Worm (Caenorhabditis elegans) whole organism, L4 larva: ENCODE data around the gene ccch-1.

Source experiments
- F10B5.3 ChIP-seq: sonication (generic microtip); optimal IDR thresholded peaks from 2 replicates; lab custom pipeline; 2016; ENCODE audit warnings: mild to moderate bottlenecking, missing genetic modification characterization, missing compliant biosample characterization
- F26F4.8 ChIP-seq: fragments of 200-800 bp; sonication (Bioruptor generic); conservative IDR thresholded peaks from 2 replicates; pipeline ENCODE4 v1.3.6; 2022; ENCODE audit warnings: missing genetic modification characterization, missing compliant biosample characterization
- F44E2.7 ChIP-seq: fragments of 200-800 bp; sonication (Bioruptor generic); IDR thresholded peaks from 2 replicates; pipeline ENCODE4 v2.1.2; 2022; ENCODE audit warnings: missing genetic modification characterization, missing compliant biosample characterization
- Y48G9A.11 ChIP-seq: fragments of 200-800 bp; sonication (Bioruptor generic); IDR thresholded peaks from 2 replicates; pipeline ENCODE4 v1.3.6; 2022; ENCODE audit warnings: missing genetic modification reagents, missing genetic modification characterization, missing compliant biosample characterization
- Y75B8A.6 ChIP-seq: fragments of 200-800 bp; sonication (Bioruptor generic); IDR thresholded peaks from 2 replicates; pipeline ENCODE4 v1.3.6; 2022; ENCODE audit warnings: missing genetic modification reagents, missing genetic modification characterization, missing compliant biosample characterization
- ZK546.5 ChIP-seq, 2 experiments: sonication (generic microtip); optimal IDR thresholded peaks; 2 replicates each; lab custom pipeline; 2017; ENCODE audit warnings: missing biosample characterization in 2 of 2, missing genetic modification characterization in 2 of 2
- aha-1 ChIP-seq: fragments of 150-350 bp; peaks from one replicate; lab custom pipeline; 2014; ENCODE audit warnings: missing biosample characterization, missing genetic modification characterization
- aly-2 ChIP-seq: sonication (generic microtip); optimal IDR thresholded peaks from 2 replicates; lab custom pipeline; 2018; ENCODE audit warnings: missing biosample characterization, missing genetic modification characterization
- ama-1 ChIP-seq: fragments of 150-350 bp; optimal IDR thresholded peaks from 2 replicates; lab custom pipeline; 2014; ENCODE audit warnings: inconsistent platforms, mixed read lengths
- ceh-28 ChIP-seq: fragments of 150-350 bp; optimal IDR thresholded peaks from 2 replicates; lab custom pipeline; 2014; ENCODE audit warnings: missing biosample characterization, missing genetic modification reagents, missing genetic modification characterization
- ceh-32 ChIP-seq: sonication (generic microtip); optimal IDR thresholded peaks from 2 replicates; lab custom pipeline; 2016; ENCODE audit warnings: mild to moderate bottlenecking, missing genetic modification characterization, missing compliant biosample characterization; ENCODE audit not compliant: poor library complexity
- ceh-82 ChIP-seq: sonication (generic microtip); optimal IDR thresholded peaks from 2 replicates; lab custom pipeline; 2017; ENCODE audit warnings: missing biosample characterization, missing genetic modification characterization
- ctbp-1 ChIP-seq: fragments of 200-800 bp; sonication (Bioruptor generic); IDR thresholded peaks from 2 replicates; pipeline ENCODE4 v1.3.6; 2022; ENCODE audit warnings: missing genetic modification reagents, missing genetic modification characterization, missing compliant biosample characterization
- dmd-6 ChIP-seq: fragments of 200-800 bp; sonication (Bioruptor generic); IDR thresholded peaks from 2 replicates; pipeline ENCODE4 v1.3.6; 2022; ENCODE audit warnings: missing genetic modification reagents, missing genetic modification characterization, missing compliant biosample characterization
- dmd-9 ChIP-seq: fragments of 200-800 bp; sonication (Bioruptor generic); IDR thresholded peaks from 2 replicates; pipeline ENCODE4 v1.3.6; 2022; ENCODE audit warnings: missing genetic modification reagents, missing genetic modification characterization, missing compliant biosample characterization
- dve-1 ChIP-seq: sonication (generic microtip); optimal IDR thresholded peaks from 2 replicates; lab custom pipeline; 2017; ENCODE audit warnings: antibody characterized with exemption, mild to moderate bottlenecking, missing genetic modification characterization, missing compliant biosample characterization; ENCODE audit not compliant: insufficient read depth
- fos-1 ChIP-seq: fragments of 150-350 bp; optimal IDR thresholded peaks from 2 replicates; lab custom pipeline; 2014; ENCODE audit warnings: missing biosample characterization, missing genetic modification characterization
- hif-1 ChIP-seq, 2 experiments: sonication (generic microtip); optimal IDR thresholded peaks; 2 replicates each; lab custom pipeline; 2016 to 2017; ENCODE audit warnings: missing compliant biosample characterization in 2 of 2, missing genetic modification characterization in 2 of 2, missing genetic modification reagents in 2 of 2, missing genotype in 2 of 2, mild to moderate bottlenecking in 1 of 2
- hlh-11 ChIP-seq: fragments of 200-800 bp; sonication (Bioruptor generic); optimal IDR thresholded peaks from 2 replicates; lab custom pipeline; 2018; ENCODE audit warnings: mild to moderate bottlenecking, missing genetic modification characterization, missing compliant biosample characterization
- hlh-30 ChIP-seq: sonication (generic microtip); optimal IDR thresholded peaks from 2 replicates; lab custom pipeline; 2017; ENCODE audit warnings: antibody characterized with exemption, mild to moderate bottlenecking, missing genetic modification characterization, missing compliant biosample characterization; ENCODE audit not compliant: insufficient read depth
- hmg-1.1 ChIP-seq: fragments of 200-800 bp; sonication (Bioruptor generic); IDR thresholded peaks from 2 replicates; pipeline ENCODE4 v1.3.6; 2022; ENCODE audit warnings: missing genetic modification reagents, missing genetic modification characterization, missing compliant biosample characterization
- lin-1 ChIP-seq: fragments of 200-800 bp; sonication (Bioruptor generic); IDR thresholded peaks from 2 replicates; pipeline ENCODE4 v1.3.6; 2022; ENCODE audit warnings: missing genetic modification reagents, missing genetic modification characterization, missing compliant biosample characterization
- lin-15B ChIP-seq: fragments of 150-350 bp; sonication (generic microtip); optimal IDR thresholded peaks from 3 replicates; lab custom pipeline; 2014; ENCODE audit warnings: missing biosample characterization, missing genetic modification characterization
- lir-3 ChIP-seq: sonication (generic microtip); optimal IDR thresholded peaks from 2 replicates; lab custom pipeline; 2016; ENCODE audit warnings: mild to moderate bottlenecking, missing genetic modification characterization, missing compliant biosample characterization
- madf-9 ChIP-seq: fragments of 200-800 bp; sonication (Bioruptor generic); conservative IDR thresholded peaks from 2 replicates; pipeline ENCODE4 v1.3.6; 2022; ENCODE audit warnings: missing genetic modification reagents, missing genetic modification characterization, missing compliant biosample characterization
- mdt-29 ChIP-seq: fragments of 200-800 bp; sonication (Bioruptor generic); IDR thresholded peaks from 2 replicates; pipeline ENCODE4 v1.3.6; 2022; ENCODE audit warnings: missing genetic modification reagents, missing genetic modification characterization, missing compliant biosample characterization
- nhr-10 ChIP-seq: fragments of 150-350 bp; optimal IDR thresholded peaks from 2 replicates; lab custom pipeline; 2014; ENCODE audit warnings: missing biosample characterization, missing genetic modification characterization
- nhr-102 ChIP-seq: sonication (generic microtip); optimal IDR thresholded peaks from 2 replicates; lab custom pipeline; 2016; ENCODE audit warnings: mild to moderate bottlenecking, missing genetic modification characterization, moderate library complexity, missing compliant biosample characterization
- nhr-11 ChIP-seq: fragments of 150-350 bp; optimal IDR thresholded peaks from 2 replicates; lab custom pipeline; 2014; ENCODE audit warnings: missing biosample characterization, missing genetic modification characterization
- nhr-111 ChIP-seq: fragments of 200-800 bp; sonication (Bioruptor generic); optimal IDR thresholded peaks from 2 replicates; lab custom pipeline; 2018; ENCODE audit warnings: mild to moderate bottlenecking, missing genetic modification characterization, missing compliant biosample characterization
- nhr-48 ChIP-seq: sonication (generic microtip); optimal IDR thresholded peaks from 2 replicates; lab custom pipeline; 2016; ENCODE audit warnings: mild to moderate bottlenecking, missing genetic modification characterization, missing compliant biosample characterization
- nhr-77 ChIP-seq: fragments of 150-350 bp; optimal IDR thresholded peaks from 2 replicates; lab custom pipeline; 2014; ENCODE audit warnings: missing biosample characterization, missing genetic modification characterization
- rbr-2 ChIP-seq: sonication (generic microtip); optimal IDR thresholded peaks from 2 replicates; lab custom pipeline; 2016; ENCODE audit warnings: missing genotype, missing genetic modification characterization, missing compliant biosample characterization
- saeg-2 ChIP-seq: fragments of 200-800 bp; sonication (Bioruptor generic); IDR thresholded peaks from 2 replicates; pipeline ENCODE4 v1.3.6; 2022; ENCODE audit warnings: missing genetic modification reagents, missing genetic modification characterization, missing compliant biosample characterization
- sdz-12 ChIP-seq: fragments of 200-800 bp; sonication (Bioruptor generic); optimal IDR thresholded peaks from 2 replicates; lab custom pipeline; 2018; ENCODE audit warnings: mild to moderate bottlenecking, missing genetic modification characterization, missing compliant biosample characterization
- skn-1 ChIP-seq: fragments of 150-350 bp; optimal IDR thresholded peaks from 2 replicates; lab custom pipeline; 2014; ENCODE audit warnings: missing biosample characterization, missing genetic modification characterization
- snpc-4 ChIP-seq: fragments of 150-350 bp; optimal IDR thresholded peaks from 2 replicates; lab custom pipeline; 2014; ENCODE audit warnings: missing biosample characterization, missing genetic modification characterization
- tag-97 ChIP-seq: fragments of 200-800 bp; sonication (Bioruptor generic); IDR thresholded peaks from 2 replicates; pipeline ENCODE4 v1.3.6; 2022; ENCODE audit warnings: missing genetic modification characterization, missing compliant biosample characterization
- unc-39 ChIP-seq: sonication (generic microtip); optimal IDR thresholded peaks from 2 replicates; lab custom pipeline; 2017; ENCODE audit warnings: missing biosample characterization, missing genetic modification characterization
- unc-62 ChIP-seq, 3 experiments: fragments of 150-350 bp in 1 of 3; sonication (generic microtip); optimal IDR thresholded peaks in 2 of 3; peaks in 1 of 3; 1 replicate in 1 of 3; 2 replicates in 2 of 3; lab custom pipeline; 2014 to 2017; ENCODE audit warnings: missing biosample characterization in 3 of 3, missing genetic modification characterization in 3 of 3, missing genetic modification reagents in 3 of 3, missing genotype in 1 of 3
- zag-1 ChIP-seq: fragments of 150-350 bp; optimal IDR thresholded peaks from 2 replicates; lab custom pipeline; 2014; ENCODE audit warnings: missing biosample characterization, missing genetic modification characterization
- zfp-3 ChIP-seq: fragments of 200-800 bp; sonication (Bioruptor generic); conservative IDR thresholded peaks from 2 replicates; pipeline ENCODE4 v1.3.6; 2022; ENCODE audit warnings: missing genetic modification reagents, missing genetic modification characterization, missing compliant biosample characterization
- zip-11 ChIP-seq: fragments of 200-800 bp; sonication (Bioruptor generic); IDR thresholded peaks from 2 replicates; pipeline ENCODE4 v1.3.6; 2022; ENCODE audit warnings: missing genetic modification characterization, missing compliant biosample characterization

Gene ccch-1

ce11 chrV:11531831-11532534, 4.4 kb downstream of the ccch-1 start (continued):
- TF ChIP-seq F10B5.3 = no peak
- TF ChIP-seq nhr-77 (tag; lab: Kevin White, UChicago) = peak; percentile 40
- peak in 1 of 2 experiments; percentile 71 for TF ChIP-seq hif-1 (tag; optimal IDR thresholded peaks at IDR 0.05; lab: Kevin White, UChicago)
- TF ChIP-seq ceh-82 (tag; lab: Kevin White, UChicago) = no peak
- peak; percentile 92 for TF ChIP-seq dmd-6 (GFP tag; lab: Robert Waterston, UW)
- peak; percentile 71 for TF ChIP-seq nhr-11 (tag; lab: Kevin White, UChicago)
- TF ChIP-seq fos-1 (tag; lab: Kevin White, UChicago) = no peak
- TF ChIP-seq aly-2 = no peak
- TF ChIP-seq lin-15B (tag; lab: Kevin White, UChicago) = no peak
- no peak for TF ChIP-seq snpc-4 (tag; lab: Kevin White, UChicago)
- no peak for TF ChIP-seq Y48G9A.11 (GFP tag; lab: Robert Waterston, UW)
- no peak for TF ChIP-seq ZK546.5 (tag; optimal IDR thresholded peaks at IDR 0.05; lab: Kevin White, UChicago)
- TF ChIP-seq hlh-30 (tag; lab: Kevin White, UChicago) = peak; percentile 89
- no peak for TF ChIP-seq nhr-111 (GFP tag; lab: Kevin White, UChicago)
- TF ChIP-seq nhr-102 (tag; lab: Kevin White, UChicago) = peak; percentile 49
- TF ChIP-seq zfp-3 = peak; percentile 43; the same call in 1 of the 2 replicates
- TF ChIP-seq ceh-28 (tag; lab: Kevin White, UChicago) = no peak
- TF ChIP-seq rbr-2 = peak; percentile 49
- no peak for TF ChIP-seq sdz-12 (GFP tag; lab: Kevin White, UChicago)
- TF ChIP-seq dve-1 (tag; lab: Kevin White, UChicago) = peak; percentile 92
- no peak for TF ChIP-seq skn-1 (tag; lab: Kevin White, UChicago)
- TF ChIP-seq zag-1 (tag; lab: Kevin White, UChicago) = no peak
- peak; percentile 62 for TF ChIP-seq hmg-1.1
- no peak for TF ChIP-seq saeg-2 (GFP tag; lab: Robert Waterston, UW)
- peak; percentile 32; the same call in 1 of the 2 replicates for TF ChIP-seq madf-9 (GFP tag; lab: Robert Waterston, UW)
- TF ChIP-seq lir-3 = no peak
- peak; percentile 89 for TF ChIP-seq nhr-48 (tag; lab: Kevin White, UChicago)
- TF ChIP-seq hlh-11 = peak; percentile 99
- TF ChIP-seq tag-97 (GFP tag; lab: Robert Waterston, UW) = no peak
- TF ChIP-seq zip-11 (GFP tag; lab: Robert Waterston, UW) = no peak
- no peak for TF ChIP-seq ceh-32 (tag; lab: Kevin White, UChicago)
- no peak for TF ChIP-seq Y75B8A.6 (GFP tag; lab: Robert Waterston, UW)
- TF ChIP-seq F44E2.7 = no peak
- TF ChIP-seq dmd-9 (GFP tag; lab: Robert Waterston, UW) = no peak
- peak; percentile 62 for TF ChIP-seq nhr-10 (tag; lab: Kevin White, UChicago)

ce11 chrV:11532535-11532853, 4.9 kb downstream of the ccch-1 start:
- 0 out of 2 replicates have a peak, but pooled peaks have one; percentile 4 for TF ChIP-seq dmd-6 (GFP tag; lab: Robert Waterston, UW)
- TF ChIP-seq mdt-29 (GFP tag; lab: Robert Waterston, UW) = no peak
- TF ChIP-seq unc-39 (tag; lab: Kevin White, UChicago) = no peak
- peak in 1 of 2 experiments; percentile 93 for TF ChIP-seq unc-62 (GFP tag; optimal IDR thresholded peaks at IDR 0.05 in 1 of 2; lab: Kevin White, UChicago)
- no peak for TF ChIP-seq unc-62 (tag; optimal IDR thresholded peaks at IDR 0.05; lab: Kevin White, UChicago)
- no peak for TF ChIP-seq F26F4.8
- TF ChIP-seq saeg-2 (GFP tag; lab: Robert Waterston, UW) = no peak
- TF ChIP-seq aha-1 (tag; lab: Kevin White, UChicago) = peak; percentile 24
- peak; percentile 11 for TF ChIP-seq ama-1
- TF ChIP-seq lin-1 (GFP tag; lab: Robert Waterston, UW) = no peak
- TF ChIP-seq ctbp-1 (GFP tag; lab: Robert Waterston, UW) = 0 out of 2 replicates have a peak, but pooled peaks have one; percentile 10
- no peak for TF ChIP-seq dmd-9 (GFP tag; lab: Robert Waterston, UW)
- no peak for TF ChIP-seq madf-9 (GFP tag; lab: Robert Waterston, UW)
